Fruit fly (Drosophila melanogaster) whole organism, embryonic: ENCODE results near the gene Spec2.

Experiments
- Atf3 ChIP-seq: fragments of 200-800 bp; sonication (Bioruptor generic); optimal IDR thresholded peaks from 3 replicates; lab custom pipeline; 2016; ENCODE audit warnings: missing biosample characterization, missing genetic modification characterization
- Atf6 ChIP-seq: fragments of 200-800 bp; sonication (Bioruptor generic); IDR thresholded peaks from 2 replicates; pipeline ENCODE4 v1.3.6; 2022; ENCODE audit warnings: missing biosample characterization, missing genetic modification characterization
- BtbVII ChIP-seq: fragments of 200-800 bp; sonication (Bioruptor generic); optimal IDR thresholded peaks from 3 replicates; lab custom pipeline; 2017; ENCODE audit warnings: missing biosample characterization, mild to moderate bottlenecking, missing genetic modification characterization
- C15 ChIP-seq: fragments of 200-800 bp; sonication (Bioruptor generic); IDR thresholded peaks from 3 replicates; pipeline ENCODE4 v1.3.6; 2022; ENCODE audit warnings: missing biosample characterization, missing genetic modification characterization
- CG11093 ChIP-seq: fragments of 200-800 bp; sonication (Bioruptor generic); IDR thresholded peaks from 3 replicates; pipeline ENCODE4 v1.3.6; 2022; ENCODE audit warnings: missing biosample characterization, missing genetic modification characterization
- CG11247 ChIP-seq: fragments of 200-800 bp; sonication (Bioruptor generic); IDR thresholded peaks from 2 replicates; pipeline ENCODE4 v1.3.6; 2022; ENCODE audit warnings: missing biosample characterization, missing genetic modification characterization
- CG12769 ChIP-seq: fragments of 200-800 bp; sonication (Bioruptor generic); optimal IDR thresholded peaks from 2 replicates; lab custom pipeline; 2019; ENCODE audit warnings: missing biosample characterization, mild to moderate bottlenecking, missing genetic modification characterization, moderate library complexity
- CG13123 ChIP-seq: fragments of 200-800 bp; sonication (Bioruptor generic); optimal IDR thresholded peaks from 2 replicates; lab custom pipeline; 2016; ENCODE audit warnings: missing biosample characterization, missing genetic modification characterization
- CG14050 ChIP-seq: fragments of 200-800 bp; sonication (Bioruptor generic); IDR thresholded peaks from 3 replicates; pipeline ENCODE4 v1.3.6; 2022; ENCODE audit warnings: missing biosample characterization, missing genetic modification characterization
- CG1529 ChIP-seq: fragments of 200-800 bp; sonication (Bioruptor generic); optimal IDR thresholded peaks from 3 replicates; lab custom pipeline; 2018; ENCODE audit warnings: missing biosample characterization, missing genetic modification characterization
- CG16813 ChIP-seq: fragments of 200-800 bp; sonication (Bioruptor generic); IDR thresholded peaks from 3 replicates; pipeline ENCODE4 v1.3.6; 2022; ENCODE audit warnings: missing biosample characterization, missing genetic modification characterization; ENCODE audit not compliant: partially characterized antibody
- CG17568 ChIP-seq: fragments of 200-800 bp; sonication (Bioruptor generic); optimal IDR thresholded peaks from 2 replicates; lab custom pipeline; 2018; ENCODE audit warnings: missing biosample characterization, mild to moderate bottlenecking, missing genetic modification characterization, moderate library complexity
- CG17612 ChIP-seq: fragments of 200-800 bp; sonication (Bioruptor generic); IDR thresholded peaks from 2 replicates; pipeline ENCODE4 v1.3.6; 2022; ENCODE audit warnings: missing biosample characterization, missing genetic modification characterization
- CG31441 ChIP-seq: fragments of 200-800 bp; sonication (Bioruptor generic); IDR thresholded peaks from 2 replicates; pipeline ENCODE4 v1.3.6; 2022; ENCODE audit warnings: missing biosample characterization, missing genetic modification characterization
- CG4328 ChIP-seq: fragments of 200-800 bp; sonication (Bioruptor generic); optimal IDR thresholded peaks from 3 replicates; lab custom pipeline; 2017; ENCODE audit warnings: missing biosample characterization, missing genetic modification reagents, missing genetic modification characterization
- CG6689 ChIP-seq: fragments of 200-800 bp; sonication (Bioruptor generic); IDR thresholded peaks from 2 replicates; pipeline ENCODE4 v1.3.6; 2022; ENCODE audit warnings: missing biosample characterization, missing genetic modification characterization
- CG7928 ChIP-seq: fragments of 200-800 bp; sonication (Bioruptor generic); optimal IDR thresholded peaks from 2 replicates; lab custom pipeline; 2017; ENCODE audit warnings: missing biosample characterization, mild to moderate bottlenecking, missing genetic modification characterization
- CG7987 ChIP-seq: fragments of 200-800 bp; sonication (Bioruptor generic); optimal IDR thresholded peaks from 2 replicates; lab custom pipeline; 2018; ENCODE audit warnings: missing biosample characterization, mild to moderate bottlenecking, missing genetic modification characterization, moderate library complexity
- CG8388 ChIP-seq: fragments of 200-800 bp; sonication (Bioruptor generic); optimal IDR thresholded peaks from 2 replicates; lab custom pipeline; 2019; ENCODE audit warnings: missing biosample characterization, mild to moderate bottlenecking, missing genetic modification characterization, moderate library complexity
- CG9437 ChIP-seq: fragments of 200-800 bp; sonication (Bioruptor generic); optimal IDR thresholded peaks from 2 replicates; lab custom pipeline; 2018; ENCODE audit warnings: missing biosample characterization, mild to moderate bottlenecking, missing genetic modification characterization
- CG9932 ChIP-seq: fragments of 200-800 bp; sonication (Bioruptor generic); IDR thresholded peaks from 2 replicates; pipeline ENCODE4 v1.3.6; 2022; ENCODE audit warnings: missing biosample characterization, missing genetic modification characterization
- CoRest ChIP-seq: fragments of 200-800 bp; sonication (Bioruptor generic); optimal IDR thresholded peaks from 3 replicates; lab custom pipeline; 2018; ENCODE audit warnings: missing biosample characterization, mild to moderate bottlenecking, missing genetic modification characterization, moderate library complexity
- MESR4 ChIP-seq: fragments of 200-800 bp; sonication (Bioruptor generic); optimal IDR thresholded peaks from 2 replicates; lab custom pipeline; 2018; ENCODE audit warnings: missing biosample characterization, mild to moderate bottlenecking, missing genetic modification characterization, moderate library complexity
- Myb ChIP-seq: fragments of 200-800 bp; sonication (Bioruptor generic); optimal IDR thresholded peaks from 2 replicates; lab custom pipeline; 2016; ENCODE audit warnings: missing biosample characterization, missing genetic modification characterization
- NfI ChIP-seq: fragments of 200-800 bp; sonication (Bioruptor generic); optimal IDR thresholded peaks from 3 replicates; lab custom pipeline; 2018; ENCODE audit warnings: missing biosample characterization, mild to moderate bottlenecking, missing genetic modification characterization, moderate library complexity
- Sry-δ ChIP-seq: fragments of 200-800 bp; sonication (Bioruptor generic); optimal IDR thresholded peaks from 2 replicates; lab custom pipeline; 2016; ENCODE audit warnings: missing biosample characterization, missing genetic modification characterization
- Trl ChIP-seq, 3 experiments: fragments of >200 bp in 2 of 3; fragments of 200-800 bp in 1 of 3; sonication (Bioruptor generic) in 1 of 3; optimal IDR thresholded peaks; 2 replicates in 1 of 3; 3 replicates in 2 of 3; lab custom pipeline; 2016 to 2017; ENCODE audit warnings: missing biosample characterization in 1 of 3, missing genetic modification characterization in 1 of 3
- bigmax ChIP-seq: fragments of 200-800 bp; sonication (Bioruptor generic); optimal IDR thresholded peaks from 2 replicates; lab custom pipeline; 2018; ENCODE audit warnings: missing biosample characterization, mild to moderate bottlenecking, missing genetic modification characterization
- cas ChIP-seq: fragments of 200-800 bp; sonication (Bioruptor generic); IDR thresholded peaks from 2 replicates; pipeline ENCODE4 v1.3.6; 2022; ENCODE audit warnings: missing biosample characterization, missing genetic modification characterization
- dati ChIP-seq: fragments of 200-800 bp; sonication (Bioruptor generic); IDR thresholded peaks from 2 replicates; pipeline ENCODE4 v1.3.6; 2022; ENCODE audit warnings: missing biosample characterization, missing genetic modification characterization
- disco-r ChIP-seq: fragments of 200-800 bp; sonication (Bioruptor generic); optimal IDR thresholded peaks from 2 replicates; lab custom pipeline; 2016; ENCODE audit warnings: missing biosample characterization, missing genetic modification characterization
- grau ChIP-seq: fragments of 200-800 bp; optimal IDR thresholded peaks from 3 replicates; lab custom pipeline; 2019; ENCODE audit warnings: missing biosample characterization, mild to moderate bottlenecking, missing genetic modification characterization, moderate library complexity
- jumu ChIP-seq: fragments of 200-800 bp; sonication (Bioruptor generic); optimal IDR thresholded peaks from 3 replicates; lab custom pipeline; 2016; ENCODE audit warnings: missing biosample characterization, missing genetic modification characterization
- lola ChIP-seq, 3 experiments: fragments of >200 bp in 2 of 3; fragments of 200-800 bp in 1 of 3; sonication (Bioruptor generic) in 1 of 3; optimal IDR thresholded peaks; 2 replicates each; lab custom pipeline; 2017 to 2019; ENCODE audit warnings: missing biosample characterization in 3 of 3, missing genetic modification characterization in 3 of 3, mild to moderate bottlenecking in 1 of 3, moderate library complexity in 1 of 3
- nerfin-2 ChIP-seq: fragments of 200-800 bp; sonication (Bioruptor generic); IDR thresholded peaks from 2 replicates; pipeline ENCODE4 v1.3.6; 2022; ENCODE audit warnings: missing biosample characterization, missing genetic modification characterization; ENCODE audit not compliant: partially characterized antibody
- oc ChIP-seq: fragments of 200-800 bp; sonication (Bioruptor generic); optimal IDR thresholded peaks from 2 replicates; lab custom pipeline; 2018; ENCODE audit warnings: missing biosample characterization, mild to moderate bottlenecking, missing genetic modification characterization, moderate library complexity
- odd ChIP-seq: fragments of 200-800 bp; sonication (Bioruptor generic); optimal IDR thresholded peaks from 2 replicates; lab custom pipeline; 2017; ENCODE audit warnings: missing biosample characterization, mild to moderate bottlenecking, missing genetic modification characterization
- repo ChIP-seq: fragments of 200-800 bp; sonication (Bioruptor generic); optimal IDR thresholded peaks from 2 replicates; lab custom pipeline; 2016; ENCODE audit warnings: missing biosample characterization, missing genetic modification characterization
- rib ChIP-seq: fragments of 200-800 bp; sonication (Bioruptor generic); IDR thresholded peaks from 2 replicates; pipeline ENCODE4 v1.3.6; 2022; ENCODE audit warnings: missing biosample characterization, missing genetic modification characterization
- salm ChIP-seq: fragments of 200-800 bp; sonication (Bioruptor generic); optimal IDR thresholded peaks from 2 replicates; lab custom pipeline; 2018; ENCODE audit warnings: missing biosample characterization, mild to moderate bottlenecking, missing genetic modification characterization
- sim ChIP-seq: fragments of 200-800 bp; sonication (Bioruptor generic); IDR thresholded peaks from 2 replicates; pipeline ENCODE4 v1.3.6; 2022; ENCODE audit warnings: missing biosample characterization, missing genetic modification characterization
- sr ChIP-seq: fragments of 200-800 bp; sonication (Bioruptor generic); IDR thresholded peaks from 3 replicates; pipeline ENCODE4 v1.3.6; 2022; ENCODE audit warnings: missing biosample characterization, missing genetic modification characterization
- toy ChIP-seq: fragments of 200-800 bp; sonication (Bioruptor generic); IDR thresholded peaks from 2 replicates; pipeline ENCODE4 v1.3.6; 2022; ENCODE audit warnings: missing biosample characterization, missing genetic modification characterization
- ttk ChIP-seq: fragments of 200-800 bp; sonication (Bioruptor generic); IDR thresholded peaks from 2 replicates; pipeline ENCODE4 v2.1.2; 2022; ENCODE audit warnings: missing biosample characterization, missing genetic modification characterization
- tup ChIP-seq: fragments of 200-800 bp; sonication (Bioruptor generic); optimal IDR thresholded peaks from 2 replicates; lab custom pipeline; 2016; ENCODE audit warnings: missing biosample characterization, mild to moderate bottlenecking, missing genetic modification characterization, moderate library complexity
- tx ChIP-seq: fragments of 200-800 bp; sonication (Bioruptor generic); optimal IDR thresholded peaks from 2 replicates; lab custom pipeline; 2016; ENCODE audit warnings: missing biosample characterization, missing genetic modification characterization
- usp ChIP-seq: fragments of >200 bp; optimal IDR thresholded peaks from 2 replicates; lab custom pipeline; 2017; ENCODE audit warnings: missing biosample characterization, missing genetic modification characterization
- wdn ChIP-seq: fragments of 200-800 bp; sonication (Bioruptor generic); IDR thresholded peaks from 2 replicates; pipeline ENCODE4 v1.3.6; 2022; ENCODE audit warnings: missing biosample characterization, missing genetic modification characterization
- zen ChIP-seq: fragments of 200-800 bp; sonication (Bioruptor generic); optimal IDR thresholded peaks from 3 replicates; lab custom pipeline; 2018; ENCODE audit warnings: missing biosample characterization, mild to moderate bottlenecking, missing genetic modification characterization, moderate library complexity

Gene Spec2

dm6 chr3R:5648569-5649476, 24.9 kb upstream of the Spec2 start, which contains the start of the genes MTA1-like and Sec23 (continued):
- TF ChIP-seq nerfin-2 (GFP tag; lab: Robert Waterston, UW) = peak; percentile 85
- no peak for TF ChIP-seq CG12769 (tag; lab: Kevin White, UChicago)
- TF ChIP-seq oc (tag; lab: Kevin White, UChicago) = no peak
- peak; percentile 63 for TF ChIP-seq grau (tag; lab: Kevin White, UChicago)
- TF ChIP-seq bigmax = no peak
- TF ChIP-seq Myb (GFP tag; lab: Kevin White, UChicago) = no peak
- TF ChIP-seq cas (GFP tag; lab: Robert Waterston, UW) = no peak
- TF ChIP-seq CG1529 (GFP tag; lab: Kevin White, UChicago) = peak; percentile 14
- no peak for TF ChIP-seq sr (GFP tag; lab: Robert Waterston, UW)
- TF ChIP-seq jumu (GFP tag; lab: Kevin White, UChicago) = no peak
- TF ChIP-seq Atf3 (GFP tag; lab: Kevin White, UChicago) = no peak
- no peak for TF ChIP-seq CG7987
- TF ChIP-seq CG14050 (GFP tag; lab: Robert Waterston, UW) = no peak
- TF ChIP-seq NfI = peak; percentile 33
- no peak; the same call in 1 of the 2 replicates for TF ChIP-seq rib (GFP tag; lab: Robert Waterston, UW)
- TF ChIP-seq sim = no peak
- TF ChIP-seq CG11247 (GFP tag; lab: Robert Waterston, UW) = no peak
- TF ChIP-seq CG13123 (GFP tag; lab: Kevin White, UChicago) = peak; percentile 12
- TF ChIP-seq CG8388 (GFP tag; lab: Kevin White, UChicago) = peak; percentile 28
- TF ChIP-seq CG16813 = peak; percentile 98
- TF ChIP-seq ttk = peak; percentile 37; the same call in 1 of the 2 replicates
- TF ChIP-seq CoRest (tag; lab: Kevin White, UChicago) = peak; percentile 78
- no peak for TF ChIP-seq CG4328
- TF ChIP-seq CG9932 = peak; percentile 80
- TF ChIP-seq BtbVII (GFP tag; lab: Kevin White, UChicago) = no peak
- TF ChIP-seq CG9437 (GFP tag; lab: Kevin White, UChicago) = peak; percentile 75
- no peak for TF ChIP-seq Trl (optimal IDR thresholded peaks at IDR 0.05; lab: Kevin White, UChicago)
- TF ChIP-seq Trl (GFP tag; optimal IDR thresholded peaks at IDR 0.05; lab: Kevin White, UChicago) = peak; percentile 14
- TF ChIP-seq CG17612 = no peak
- TF ChIP-seq Atf6 (GFP tag; lab: Robert Waterston, UW) = no peak
- TF ChIP-seq tx (GFP tag; lab: Kevin White, UChicago) = peak; percentile 14
- TF ChIP-seq dati = no peak
- TF ChIP-seq disco-r (GFP tag; lab: Kevin White, UChicago) = no peak
- TF ChIP-seq odd (GFP tag; lab: Kevin White, UChicago) = no peak
- TF ChIP-seq wdn = no peak
- TF ChIP-seq toy = no peak
- TF ChIP-seq salm = no peak
- TF ChIP-seq repo (GFP tag; lab: Kevin White, UChicago) = no peak
- no peak for TF ChIP-seq C15 (GFP tag; lab: Robert Waterston, UW)
- TF ChIP-seq CG11093 (GFP tag; lab: Robert Waterston, UW) = no peak
- TF ChIP-seq CG31441 (GFP tag; lab: Robert Waterston, UW) = peak; percentile 74
- peak in 1 of 3 experiments; percentile 61 for TF ChIP-seq lola (GFP tag; optimal IDR thresholded peaks at IDR 0.05; lab: Kevin White, UChicago)
- TF ChIP-seq tup (GFP tag; lab: Kevin White, UChicago) = peak; percentile 51
- TF ChIP-seq CG17568 (GFP tag; lab: Kevin White, UChicago) = no peak
- TF ChIP-seq CG7928 (GFP tag; lab: Kevin White, UChicago) = peak; percentile 91
- TF ChIP-seq zen = peak; percentile 58
- TF ChIP-seq MESR4 (GFP tag; lab: Kevin White, UChicago) = peak; percentile 86
- TF ChIP-seq usp (GFP tag; lab: Kevin White, UChicago) = no peak
- TF ChIP-seq CG6689 (GFP tag; lab: Robert Waterston, UW) = peak; percentile 77
- TF ChIP-seq Sry-δ (GFP tag; lab: Kevin White, UChicago) = peak; percentile 85
